Fruit fly (Drosophila melanogaster) whole organism, embryonic: ENCODE results near the gene slp1.

Source experiments
- Atf-2 ChIP-seq: fragments of 200-800 bp; sonication (Bioruptor generic); optimal IDR thresholded peaks from 2 replicates; lab custom pipeline; 2016; ENCODE audit warnings: missing biosample characterization, missing genetic modification characterization
- Bgb ChIP-seq: fragments of 200-800 bp; sonication (Bioruptor generic); IDR thresholded peaks from 2 replicates; pipeline ENCODE4 v1.3.6; 2022; ENCODE audit warnings: missing biosample characterization, missing genetic modification characterization; ENCODE audit not compliant: partially characterized antibody
- CG10209 ChIP-seq: fragments of 200-800 bp; sonication (Bioruptor generic); optimal IDR thresholded peaks from 3 replicates; lab custom pipeline; 2017; ENCODE audit warnings: missing biosample characterization, mild to moderate bottlenecking, missing genetic modification characterization, missing genetic modification reagents
- CG10543 ChIP-seq: fragments of 200-800 bp; sonication (Bioruptor generic); optimal IDR thresholded peaks from 3 replicates; lab custom pipeline; 2017; ENCODE audit warnings: missing biosample characterization, mild to moderate bottlenecking, missing genetic modification characterization, moderate library complexity
- CG12219 ChIP-seq: fragments of 200-800 bp; sonication (Bioruptor generic); optimal IDR thresholded peaks from 3 replicates; lab custom pipeline; 2018; ENCODE audit warnings: missing biosample characterization, mild to moderate bottlenecking, missing genetic modification characterization
- CG12744 ChIP-seq: fragments of 200-800 bp; sonication (Bioruptor generic); optimal IDR thresholded peaks from 2 replicates; lab custom pipeline; 2016; ENCODE audit warnings: missing biosample characterization, missing genetic modification characterization
- CG12769 ChIP-seq: fragments of 200-800 bp; sonication (Bioruptor generic); optimal IDR thresholded peaks from 2 replicates; lab custom pipeline; 2019; ENCODE audit warnings: missing biosample characterization, mild to moderate bottlenecking, missing genetic modification characterization, moderate library complexity
- CG13424 ChIP-seq: fragments of 200-800 bp; sonication (Bioruptor generic); optimal IDR thresholded peaks from 2 replicates; lab custom pipeline; 2019; ENCODE audit warnings: missing biosample characterization, mild to moderate bottlenecking, missing genetic modification characterization, moderate library complexity
- CG15514 ChIP-seq: fragments of 200-800 bp; sonication (Bioruptor generic); optimal IDR thresholded peaks from 3 replicates; lab custom pipeline; 2017; ENCODE audit warnings: missing biosample characterization, missing genetic modification characterization, mild to moderate bottlenecking, moderate library complexity, missing genetic modification reagents
- CG17829 ChIP-seq: fragments of 200-800 bp; optimal IDR thresholded peaks from 2 replicates; lab custom pipeline; 2019; ENCODE audit warnings: missing biosample characterization, mild to moderate bottlenecking, missing genetic modification characterization, moderate library complexity
- CG2199 ChIP-seq: fragments of 200-800 bp; sonication (Bioruptor generic); IDR thresholded peaks from 3 replicates; pipeline ENCODE4 v1.3.6; 2022; ENCODE audit warnings: missing biosample characterization, missing genetic modification characterization
- CG2875 ChIP-seq: fragments of 200-800 bp; sonication (Bioruptor generic); optimal IDR thresholded peaks from 2 replicates; lab custom pipeline; 2017; ENCODE audit warnings: missing biosample characterization, mild to moderate bottlenecking, missing genetic modification characterization, missing genetic modification reagents
- CG3838 ChIP-seq: fragments of 200-800 bp; sonication (Bioruptor generic); optimal IDR thresholded peaks from 3 replicates; lab custom pipeline; 2016; ENCODE audit warnings: missing biosample characterization, missing genetic modification characterization
- CG3995 ChIP-seq: fragments of 200-800 bp; sonication (Bioruptor generic); optimal IDR thresholded peaks from 3 replicates; lab custom pipeline; 2016; ENCODE audit warnings: missing biosample characterization, missing genetic modification characterization
- CG4424 ChIP-seq: fragments of 200-800 bp; sonication (Bioruptor generic); optimal IDR thresholded peaks from 3 replicates; lab custom pipeline; 2016; ENCODE audit warnings: missing biosample characterization, missing genetic modification characterization
- CG6175 ChIP-seq: fragments of 200-800 bp; sonication (Bioruptor generic); IDR thresholded peaks from 3 replicates; pipeline ENCODE4 v1.3.6; 2022; ENCODE audit warnings: missing biosample characterization, missing genetic modification characterization
- CG6689 ChIP-seq: fragments of 200-800 bp; sonication (Bioruptor generic); IDR thresholded peaks from 2 replicates; pipeline ENCODE4 v1.3.6; 2022; ENCODE audit warnings: missing biosample characterization, missing genetic modification characterization
- CG7963 ChIP-seq: fragments of 200-800 bp; sonication (Bioruptor generic); IDR thresholded peaks from 3 replicates; pipeline ENCODE4 v1.3.6; 2022; ENCODE audit warnings: missing biosample characterization, missing genetic modification characterization; ENCODE audit not compliant: partially characterized antibody
- CG9609 ChIP-seq: fragments of 200-800 bp; sonication (Bioruptor generic); optimal IDR thresholded peaks from 3 replicates; lab custom pipeline; 2016; ENCODE audit warnings: missing biosample characterization, missing genetic modification characterization
- CHES-1-like ChIP-seq: fragments of 200-800 bp; sonication (Bioruptor generic); optimal IDR thresholded peaks from 2 replicates; lab custom pipeline; 2016; ENCODE audit warnings: missing biosample characterization, missing genetic modification characterization
- CrebB ChIP-seq: fragments of 200-800 bp; sonication (Bioruptor generic); optimal IDR thresholded peaks from 3 replicates; lab custom pipeline; 2018; ENCODE audit warnings: missing biosample characterization, mild to moderate bottlenecking, missing genetic modification characterization
- Deaf1 ChIP-seq: fragments of 200-800 bp; optimal IDR thresholded peaks from 3 replicates; lab custom pipeline; 2019; ENCODE audit warnings: missing biosample characterization, mild to moderate bottlenecking, missing genetic modification characterization, moderate library complexity
- E2f2 ChIP-seq: fragments of 200-800 bp; sonication (Bioruptor generic); IDR thresholded peaks from 2 replicates; pipeline ENCODE4 v1.3.6; 2022; ENCODE audit warnings: missing biosample characterization, missing genetic modification characterization
- Oli ChIP-seq: fragments of 200-800 bp; sonication (Bioruptor generic); optimal IDR thresholded peaks from 2 replicates; lab custom pipeline; 2018; ENCODE audit warnings: missing biosample characterization, mild to moderate bottlenecking, missing genetic modification characterization, moderate library complexity
- bsh ChIP-seq, 2 experiments: fragments of 200-800 bp; sonication (Bioruptor generic); optimal IDR thresholded peaks; 2 replicates each; lab custom pipeline; 2017 to 2018; ENCODE audit warnings: mild to moderate bottlenecking in 2 of 2, missing biosample characterization in 2 of 2, missing genetic modification characterization in 2 of 2, moderate library complexity in 1 of 2
- dm ChIP-seq: fragments of 200-800 bp; sonication (Bioruptor generic); optimal IDR thresholded peaks from 3 replicates; lab custom pipeline; 2016; ENCODE audit warnings: missing biosample characterization, missing genetic modification characterization
- fd102C ChIP-seq: fragments of 200-800 bp; sonication (Bioruptor generic); optimal IDR thresholded peaks from 2 replicates; lab custom pipeline; 2018; ENCODE audit warnings: missing biosample characterization, mild to moderate bottlenecking, missing genetic modification characterization, moderate library complexity
- gfzf ChIP-seq: fragments of 200-800 bp; sonication (Bioruptor generic); optimal IDR thresholded peaks from 2 replicates; lab custom pipeline; 2016; ENCODE audit warnings: missing biosample characterization, mild to moderate bottlenecking, missing genetic modification characterization, moderate library complexity
- grn ChIP-seq: fragments of 200-800 bp; sonication (Bioruptor generic); optimal IDR thresholded peaks from 3 replicates; lab custom pipeline; 2017; ENCODE audit warnings: missing biosample characterization, missing genetic modification characterization
- lbe ChIP-seq: fragments of 200-800 bp; sonication (Bioruptor generic); optimal IDR thresholded peaks from 2 replicates; lab custom pipeline; 2016; ENCODE audit warnings: missing biosample characterization, mild to moderate bottlenecking, missing genetic modification characterization
- mirr ChIP-seq: fragments of 200-800 bp; sonication (Bioruptor generic); optimal IDR thresholded peaks from 3 replicates; lab custom pipeline; 2018; ENCODE audit warnings: missing biosample characterization, mild to moderate bottlenecking, missing genetic modification characterization
- nmo ChIP-seq: fragments of 200-800 bp; sonication (Bioruptor generic); optimal IDR thresholded peaks from 2 replicates; lab custom pipeline; 2018; ENCODE audit warnings: missing biosample characterization, mild to moderate bottlenecking, missing genetic modification characterization, moderate library complexity
- pan ChIP-seq, 4 experiments: fragments of >200 bp in 3 of 4; fragments of 200-800 bp in 1 of 4; sonication (Bioruptor generic) in 1 of 4; optimal IDR thresholded peaks in 3 of 4; IDR thresholded peaks in 1 of 4; 2 replicates each; pipeline versions ENCODE4 v1.3.6 to Lab custom; 2017 to 2022; ENCODE audit warnings: missing biosample characterization in 2 of 4, missing genetic modification characterization in 2 of 4, mixed read lengths in 1 of 4
- pfk ChIP-seq: fragments of 200-800 bp; sonication (Bioruptor generic); optimal IDR thresholded peaks from 2 replicates; lab custom pipeline; 2018; ENCODE audit warnings: missing biosample characterization, mild to moderate bottlenecking, missing genetic modification characterization, moderate library complexity
- so ChIP-seq: fragments of 200-800 bp; sonication (Bioruptor generic); IDR thresholded peaks from 3 replicates; pipeline ENCODE4 v1.3.6; 2022; ENCODE audit warnings: missing biosample characterization, missing genetic modification characterization
- toy ChIP-seq: fragments of 200-800 bp; sonication (Bioruptor generic); IDR thresholded peaks from 2 replicates; pipeline ENCODE4 v1.3.6; 2022; ENCODE audit warnings: missing biosample characterization, missing genetic modification characterization
- wek ChIP-seq: fragments of 200-800 bp; sonication (Bioruptor generic); optimal IDR thresholded peaks from 3 replicates; lab custom pipeline; 2018; ENCODE audit warnings: missing biosample characterization, mild to moderate bottlenecking, missing genetic modification characterization, moderate library complexity

The slp1 gene

dm6 chr2L:3778157-3779060 lies 47.1 kb upstream of the slp1 start (continued):
- TF ChIP-seq nmo = peak; percentile 35
- peak; percentile 51; the same call in 1 of the 2 replicates for TF ChIP-seq CG6689 (GFP tag; lab: Robert Waterston, UW)
- TF ChIP-seq CrebB (tag; lab: Kevin White, UChicago) = peak; percentile 32
- TF ChIP-seq Bgb (GFP tag; lab: Robert Waterston, UW) = peak; percentile 11; the same call in 1 of the 2 replicates
- no peak for TF ChIP-seq CG15514
- TF ChIP-seq CG17829 (tag; lab: Kevin White, UChicago) = peak; percentile 8
- TF ChIP-seq CG12219 = no peak
- TF ChIP-seq so (GFP tag; lab: Robert Waterston, UW) = 0 out of 3 replicates have a peak, but pooled peaks have one; percentile 21
- TF ChIP-seq CG2875 (GFP tag; lab: Kevin White, UChicago) = peak; percentile 10
- TF ChIP-seq CG3838 (GFP tag; lab: Kevin White, UChicago) = no peak
- TF ChIP-seq CHES-1-like (GFP tag; lab: Kevin White, UChicago) = no peak
- TF ChIP-seq CG13424 = peak; percentile 1
- TF ChIP-seq dm (GFP tag; lab: Kevin White, UChicago) = no peak
- TF ChIP-seq Oli (tag; lab: Kevin White, UChicago) = peak; percentile 4
- peak; percentile 30 for TF ChIP-seq CG3995 (GFP tag; lab: Kevin White, UChicago)
- TF ChIP-seq fd102C (GFP tag; lab: Kevin White, UChicago) = no peak
- TF ChIP-seq CG12769 (tag; lab: Kevin White, UChicago) = peak; percentile 81
- peak; percentile 78 for TF ChIP-seq mirr (GFP tag; lab: Kevin White, UChicago)
- peak; percentile 83 for TF ChIP-seq CG10543 (GFP tag; lab: Kevin White, UChicago)
- peak; percentile 47 for TF ChIP-seq pfk (GFP tag; lab: Kevin White, UChicago)
- TF ChIP-seq grn (GFP tag; lab: Kevin White, UChicago) = peak; percentile 95
- peak; percentile 60; the same call in 1 of the 3 replicates for TF ChIP-seq CG2199 (GFP tag; lab: Robert Waterston, UW)
- TF ChIP-seq pan (optimal IDR thresholded peaks at IDR 0.05; lab: Kevin White, UChicago) = no peak
- peak in 1 of 2 experiments; percentile 4 for TF ChIP-seq pan (GFP tag; optimal IDR thresholded peaks at IDR 0.05 in 1 of 2, IDR thresholded peaks at IDR 0.05 in 1 of 2)
- peak; percentile 16 for TF ChIP-seq CG12744 (GFP tag; lab: Kevin White, UChicago)
- no peak for TF ChIP-seq gfzf (GFP tag; lab: Kevin White, UChicago)
- peak; percentile 11; the same call in 1 of the 2 replicates for TF ChIP-seq E2f2 (GFP tag; lab: Robert Waterston, UW)
- peak; percentile 10 for TF ChIP-seq CG4424
- no peak for TF ChIP-seq toy (GFP tag; lab: Robert Waterston, UW)
- TF ChIP-seq CG6175 (GFP tag; lab: Robert Waterston, UW) = peak; percentile 81; the same call in 2 of the 3 replicates
- TF ChIP-seq CG10209 (GFP tag; lab: Kevin White, UChicago) = peak; percentile 46
- no peak for TF ChIP-seq CG9609 (GFP tag; lab: Kevin White, UChicago)
- peak; percentile 89 for TF ChIP-seq lbe (GFP tag; lab: Kevin White, UChicago)
- peak; percentile 42 to 75 for TF ChIP-seq bsh (GFP tag; optimal IDR thresholded peaks at IDR 0.05; lab: Kevin White, UChicago)
- TF ChIP-seq Atf-2 (GFP tag; lab: Kevin White, UChicago) = no peak
- no peak for TF ChIP-seq wek (GFP tag; lab: Kevin White, UChicago)
- TF ChIP-seq CG7963 (GFP tag; lab: Robert Waterston, UW) = no peak
- TF ChIP-seq Deaf1 = peak; percentile 90
